Fruit fly (Drosophila melanogaster) whole organism: ENCODE measurements around the gene CG43051.

ENCODE experiments used
- EcR ChIP-seq, 2 experiments: fragments of >200 bp; optimal IDR thresholded peaks; 2 replicates each; lab custom pipeline; 2017; ENCODE audit warnings: missing biosample characterization in 2 of 2, missing genetic modification characterization in 2 of 2, missing genetic modification reagents in 2 of 2
- pan ChIP-seq: fragments of >200 bp; optimal IDR thresholded peaks from 2 replicates; lab custom pipeline; 2017
- psq ChIP-seq: fragments of >200 bp; optimal IDR thresholded peaks from 2 replicates; lab custom pipeline; 2017
- usp ChIP-seq: fragments of >200 bp; optimal IDR thresholded peaks from 2 replicates; lab custom pipeline; 2017; ENCODE audit warnings: missing biosample characterization, missing genetic modification characterization, mixed read lengths

- TF ChIP-seq EcR (GFP tag; optimal IDR thresholded peaks at IDR 0.05; lab: Kevin White, UChicago) (no peak), psq (no peak), pan (lab: Kevin White, UChicago) (no peak), usp (GFP tag; lab: Kevin White, UChicago) (no peak)
Measured at dm6 chr2L:12497283-12498265, 10.2 kb upstream of the CG43051 start, which contains the start of gene t-cup.
